Fruit fly (Drosophila melanogaster): ENCODE data around the gene gb.

Gene gb

dm6 chr3R:27111784-27112602, at the start of gene gb, which contains the start of gene CG5815:
TSS of gene gb (minus strand) at chr3R:27112270.
TSS of gene CG5815 (plus strand) at chr3R:27112566.
- peak; percentile 78 for TF ChIP-seq CG8301 (tag; optimal IDR thresholded peaks at IDR 0.05)
- no peak for TF ChIP-seq CG13204 (GFP tag; optimal IDR thresholded peaks at IDR 0.05)
- peak; percentile 53 for TF ChIP-seq CG10348 (GFP tag; IDR thresholded peaks at IDR 0.05)
- TF ChIP-seq Snoo (tag; optimal IDR thresholded peaks at IDR 0.05): peak; percentile 88
- TF ChIP-seq CG34367 (tag; optimal IDR thresholded peaks at IDR 0.05): peak; percentile 76
- TF ChIP-seq Ets98B (GFP tag; IDR thresholded peaks at IDR 0.05): peak; percentile 90
- peak; percentile 54 for TF ChIP-seq gl (tag; optimal IDR thresholded peaks at IDR 0.05)
- TF ChIP-seq CG4496 (GFP tag; IDR thresholded peaks at IDR 0.05): peak; percentile 94
- peak; percentile 89 for TF ChIP-seq CG32121 (GFP tag; IDR thresholded peaks at IDR 0.05)
- peak; percentile 84 for TF ChIP-seq CG15710 (tag; optimal IDR thresholded peaks at IDR 0.05)
- peak; percentile 83 for TF ChIP-seq EcR (GFP tag; optimal IDR thresholded peaks at IDR 0.05)
- TF ChIP-seq CG17806 (tag; optimal IDR thresholded peaks at IDR 0.05): peak; percentile 80
- TF ChIP-seq Pif1B (GFP tag; optimal IDR thresholded peaks at IDR 0.05): no peak
- TF ChIP-seq rn (GFP tag; IDR thresholded peaks at IDR 0.05): peak; percentile 72; the same call in 1 of the 2 replicates
- TF ChIP-seq CG12605 (GFP tag; IDR thresholded peaks at IDR 0.05): peak; percentile 70
- no peak for TF ChIP-seq D1 (tag; optimal IDR thresholded peaks at IDR 0.05)
- peak; percentile 96 for TF ChIP-seq fd96Ca (GFP tag; IDR thresholded peaks at IDR 0.05)
- no peak for TF ChIP-seq CG8159 (tag; optimal IDR thresholded peaks at IDR 0.05)
- peak; percentile 79 for TF ChIP-seq CG9948 (tag; optimal IDR thresholded peaks at IDR 0.05)

dm6 chr3R:27160858-27161257, 48.8 kb upstream of the gb start, which contains the start of gene CG5909:
TSS of gene CG5909 (plus strand) at chr3R:27161158.
- no peak for TF ChIP-seq Pif1B (GFP tag; optimal IDR thresholded peaks at IDR 0.05)
- no peak for TF ChIP-seq CG34367 (tag; optimal IDR thresholded peaks at IDR 0.05)
- no peak for TF ChIP-seq CG13204 (GFP tag; optimal IDR thresholded peaks at IDR 0.05)
- no peak for TF ChIP-seq CG8159 (tag; optimal IDR thresholded peaks at IDR 0.05)
- TF ChIP-seq D1 (tag; optimal IDR thresholded peaks at IDR 0.05): no peak
- TF ChIP-seq gl (tag; optimal IDR thresholded peaks at IDR 0.05): no peak
- no peak for TF ChIP-seq CG9948 (tag; optimal IDR thresholded peaks at IDR 0.05)
- no peak for TF ChIP-seq rn (GFP tag; IDR thresholded peaks at IDR 0.05)
- no peak for TF ChIP-seq Pif1A (GFP tag; optimal IDR thresholded peaks at IDR 0.05)
- no peak for TF ChIP-seq CG10348 (GFP tag; IDR thresholded peaks at IDR 0.05)
- no peak for TF ChIP-seq CG4496 (GFP tag; IDR thresholded peaks at IDR 0.05)
- no peak for TF ChIP-seq CG17806 (tag; optimal IDR thresholded peaks at IDR 0.05)
- no peak for TF ChIP-seq CG32121 (GFP tag; IDR thresholded peaks at IDR 0.05)
- TF ChIP-seq Ets98B (GFP tag; IDR thresholded peaks at IDR 0.05): no peak
- TF ChIP-seq Snoo (tag; optimal IDR thresholded peaks at IDR 0.05): no peak
- TF ChIP-seq CG15710 (tag; optimal IDR thresholded peaks at IDR 0.05): no peak
- no peak for TF ChIP-seq fd96Ca (GFP tag; IDR thresholded peaks at IDR 0.05)
- TF ChIP-seq CG8301 (tag; optimal IDR thresholded peaks at IDR 0.05): no peak
- no peak for TF ChIP-seq CG12605 (GFP tag; IDR thresholded peaks at IDR 0.05)

dm6 chr3R:27159870-27160269, 47.8 kb upstream of the gb start:
- TF ChIP-seq CG13204 (GFP tag; optimal IDR thresholded peaks at IDR 0.05) (no peak), fd96Ca (GFP tag; IDR thresholded peaks at IDR 0.05) (no peak), gl (tag; optimal IDR thresholded peaks at IDR 0.05) (no peak), CG32121 (GFP tag; IDR thresholded peaks at IDR 0.05) (no peak), CG34367 (tag; optimal IDR thresholded peaks at IDR 0.05) (no peak), Snoo (tag; optimal IDR thresholded peaks at IDR 0.05) (no peak), CG4496 (GFP tag; IDR thresholded peaks at IDR 0.05) (no peak), Pif1B (GFP tag; optimal IDR thresholded peaks at IDR 0.05) (no peak), CG10348 (GFP tag; IDR thresholded peaks at IDR 0.05) (no peak), D1 (tag; optimal IDR thresholded peaks at IDR 0.05) (no peak), CG12605 (GFP tag; IDR thresholded peaks at IDR 0.05) (no peak), CG17806 (tag; optimal IDR thresholded peaks at IDR 0.05) (no peak), Pif1A (GFP tag; optimal IDR thresholded peaks at IDR 0.05) (no peak), CG15710 (tag; optimal IDR thresholded peaks at IDR 0.05) (no peak), Ets98B (GFP tag; IDR thresholded peaks at IDR 0.05) (no peak), CG8159 (tag; optimal IDR thresholded peaks at IDR 0.05) (no peak)

- TF ChIP-seq Ets98B (GFP tag; IDR thresholded peaks at IDR 0.05): peak; percentile 32; the same call in 1 of the 2 replicates
- no peak for TF ChIP-seq CG13204 (GFP tag; optimal IDR thresholded peaks at IDR 0.05)
- no peak for TF ChIP-seq CG12605 (GFP tag; IDR thresholded peaks at IDR 0.05)
- 0 out of 3 replicates have a peak, but pooled peaks have one; percentile 15 for TF ChIP-seq CG4496 (GFP tag; IDR thresholded peaks at IDR 0.05)
These were observed 45.7 kb upstream of the gb start, which contains the start of gene grass for dm6 chr3R:27157814-27158213. TSS of gene grass (plus strand) at chr3R:27157948.

- no peak for TF ChIP-seq D1 (tag; optimal IDR thresholded peaks at IDR 0.05)
- TF ChIP-seq fd96Ca (GFP tag; IDR thresholded peaks at IDR 0.05): no peak
- TF ChIP-seq CG8159 (tag; optimal IDR thresholded peaks at IDR 0.05): no peak
- no peak for TF ChIP-seq CG34367 (tag; optimal IDR thresholded peaks at IDR 0.05)
- TF ChIP-seq CG14655 (GFP tag; optimal IDR thresholded peaks at IDR 0.05): no peak
- TF ChIP-seq CG12605 (GFP tag; IDR thresholded peaks at IDR 0.05): no peak
- no peak for TF ChIP-seq CG10348 (GFP tag; IDR thresholded peaks at IDR 0.05)
- TF ChIP-seq EcR (GFP tag; optimal IDR thresholded peaks at IDR 0.05): no peak
- no peak for TF ChIP-seq CG4496 (GFP tag; IDR thresholded peaks at IDR 0.05)
These were observed 41.9 kb upstream of the gb start for dm6 chr3R:27154001-27154400.
